Fruit fly (Drosophila melanogaster) whole organism, embryonic: Measurements from ENCODE around the gene CG42876.

Experiments
- Abd-B ChIP-seq: fragments of 200-800 bp; sonication (Bioruptor generic); optimal IDR thresholded peaks from 2 replicates; lab custom pipeline; 2018; ENCODE audit warnings: missing biosample characterization, mild to moderate bottlenecking, missing genetic modification characterization, moderate library complexity
- B-H2 ChIP-seq: fragments of 200-800 bp; sonication (Bioruptor generic); optimal IDR thresholded peaks from 2 replicates; lab custom pipeline; 2018; ENCODE audit warnings: missing biosample characterization, mild to moderate bottlenecking, missing genetic modification characterization
- CG10959 ChIP-seq: fragments of 200-800 bp; sonication (Bioruptor generic); IDR thresholded peaks from 2 replicates; pipeline ENCODE4 v1.3.6; 2022; ENCODE audit warnings: missing biosample characterization, missing genetic modification characterization
- CG11723 ChIP-seq: fragments of 200-800 bp; sonication (Bioruptor generic); optimal IDR thresholded peaks from 2 replicates; lab custom pipeline; 2017; ENCODE audit warnings: missing biosample characterization, mild to moderate bottlenecking, missing genetic modification characterization
- CG15073 ChIP-seq: fragments of 200-800 bp; sonication (Bioruptor generic); optimal IDR thresholded peaks from 2 replicates; lab custom pipeline; 2016; ENCODE audit warnings: missing biosample characterization, missing genetic modification characterization
- CG17361 ChIP-seq: fragments of 200-800 bp; sonication (Bioruptor generic); IDR thresholded peaks from 3 replicates; pipeline ENCODE4 v1.3.6; 2022; ENCODE audit warnings: missing biosample characterization, missing genetic modification characterization
- CG17802 ChIP-seq: fragments of 200-800 bp; sonication (Bioruptor generic); optimal IDR thresholded peaks from 2 replicates; lab custom pipeline; 2018; ENCODE audit warnings: missing biosample characterization, mild to moderate bottlenecking, missing genetic modification characterization, moderate library complexity
- CG1792 ChIP-seq: fragments of 200-800 bp; sonication (Bioruptor generic); optimal IDR thresholded peaks from 2 replicates; lab custom pipeline; 2016; ENCODE audit warnings: missing biosample characterization, missing genetic modification characterization
- CG1832 ChIP-seq: fragments of 200-800 bp; sonication (Bioruptor generic); optimal IDR thresholded peaks from 2 replicates; lab custom pipeline; 2017; ENCODE audit warnings: missing biosample characterization, mild to moderate bottlenecking, missing genetic modification characterization, inconsistent platforms
- CG18476 ChIP-seq: fragments of 200-800 bp; sonication (Bioruptor generic); optimal IDR thresholded peaks from 2 replicates; lab custom pipeline; 2016; ENCODE audit warnings: missing biosample characterization, mild to moderate bottlenecking, missing genetic modification characterization
- CG18619 ChIP-seq: fragments of 200-800 bp; sonication (Bioruptor generic); optimal IDR thresholded peaks from 3 replicates; lab custom pipeline; 2017; ENCODE audit warnings: missing biosample characterization, mild to moderate bottlenecking, missing genetic modification characterization
- CG2116 ChIP-seq: fragments of 200-800 bp; sonication (Bioruptor generic); optimal IDR thresholded peaks from 3 replicates; lab custom pipeline; 2018; ENCODE audit warnings: missing biosample characterization, mild to moderate bottlenecking, missing genetic modification characterization
- CG4282 ChIP-seq: fragments of 200-800 bp; sonication (Bioruptor generic); optimal IDR thresholded peaks from 2 replicates; lab custom pipeline; 2016; ENCODE audit warnings: missing biosample characterization, missing genetic modification characterization
- CG4328 ChIP-seq: fragments of 200-800 bp; sonication (Bioruptor generic); optimal IDR thresholded peaks from 3 replicates; lab custom pipeline; 2017; ENCODE audit warnings: missing biosample characterization, missing genetic modification reagents, missing genetic modification characterization
- CG6175 ChIP-seq: fragments of 200-800 bp; sonication (Bioruptor generic); IDR thresholded peaks from 3 replicates; pipeline ENCODE4 v1.3.6; 2022; ENCODE audit warnings: missing biosample characterization, missing genetic modification characterization
- CG6813 ChIP-seq: fragments of 200-800 bp; sonication (Bioruptor generic); optimal IDR thresholded peaks from 2 replicates; lab custom pipeline; 2017; ENCODE audit warnings: missing biosample characterization, missing genetic modification characterization, mild to moderate bottlenecking, moderate library complexity, missing genetic modification reagents
- CG7987 ChIP-seq: fragments of 200-800 bp; sonication (Bioruptor generic); optimal IDR thresholded peaks from 2 replicates; lab custom pipeline; 2018; ENCODE audit warnings: missing biosample characterization, mild to moderate bottlenecking, missing genetic modification characterization, moderate library complexity
- CG8765 ChIP-seq: fragments of 200-800 bp; sonication (Bioruptor generic); IDR thresholded peaks from 2 replicates; pipeline ENCODE4 v1.3.6; 2022; ENCODE audit warnings: missing biosample characterization, missing genetic modification characterization
- CG9797 ChIP-seq: fragments of 200-800 bp; sonication (Bioruptor generic); optimal IDR thresholded peaks from 3 replicates; lab custom pipeline; 2018; ENCODE audit warnings: missing biosample characterization, mild to moderate bottlenecking, missing genetic modification characterization
- CG9932 ChIP-seq: fragments of 200-800 bp; sonication (Bioruptor generic); IDR thresholded peaks from 2 replicates; pipeline ENCODE4 v1.3.6; 2022; ENCODE audit warnings: missing biosample characterization, missing genetic modification characterization
- Dref ChIP-seq: fragments of 200-800 bp; sonication (Bioruptor generic); IDR thresholded peaks from 2 replicates; pipeline ENCODE4 v1.3.6; 2022; ENCODE audit warnings: missing biosample characterization, missing genetic modification characterization
- Ets97D ChIP-seq: fragments of 200-800 bp; sonication (Bioruptor generic); optimal IDR thresholded peaks from 3 replicates; lab custom pipeline; 2016; ENCODE audit warnings: missing biosample characterization, missing genetic modification characterization
- Hey ChIP-seq: fragments of 200-800 bp; sonication (Bioruptor generic); optimal IDR thresholded peaks from 3 replicates; lab custom pipeline; 2018; ENCODE audit warnings: missing biosample characterization, mild to moderate bottlenecking, missing genetic modification characterization
- HmgD ChIP-seq: fragments of 200-800 bp; sonication (Bioruptor generic); optimal IDR thresholded peaks from 3 replicates; lab custom pipeline; 2016; ENCODE audit warnings: missing biosample characterization, missing genetic modification characterization
- Hmx ChIP-seq: fragments of 200-800 bp; sonication (Bioruptor generic); optimal IDR thresholded peaks from 2 replicates; lab custom pipeline; 2016; ENCODE audit warnings: missing biosample characterization, missing genetic modification characterization
- Myb ChIP-seq: fragments of 200-800 bp; sonication (Bioruptor generic); optimal IDR thresholded peaks from 2 replicates; lab custom pipeline; 2016; ENCODE audit warnings: missing biosample characterization, missing genetic modification characterization
- Ravus ChIP-seq: fragments of 200-800 bp; sonication (Bioruptor generic); IDR thresholded peaks from 2 replicates; pipeline ENCODE4 v1.3.6; 2022; ENCODE audit warnings: missing biosample characterization, missing genetic modification characterization
- TFAM ChIP-seq: fragments of 200-800 bp; sonication (Bioruptor generic); optimal IDR thresholded peaks from 2 replicates; lab custom pipeline; 2017; ENCODE audit warnings: missing biosample characterization, missing genetic modification characterization, inconsistent platforms
- Trl ChIP-seq, 3 experiments: fragments of >200 bp in 2 of 3; fragments of 200-800 bp in 1 of 3; sonication (Bioruptor generic) in 1 of 3; optimal IDR thresholded peaks; 2 replicates in 1 of 3; 3 replicates in 2 of 3; lab custom pipeline; 2016 to 2017; ENCODE audit warnings: missing biosample characterization in 1 of 3, missing genetic modification characterization in 1 of 3
- Xbp1 ChIP-seq: fragments of 200-800 bp; sonication (Bioruptor generic); optimal IDR thresholded peaks from 3 replicates; lab custom pipeline; 2016; ENCODE audit warnings: missing biosample characterization, mild to moderate bottlenecking, missing genetic modification characterization
- ab ChIP-seq: fragments of 200-800 bp; sonication (Bioruptor generic); optimal IDR thresholded peaks from 2 replicates; lab custom pipeline; 2016; ENCODE audit warnings: missing biosample characterization, missing genetic modification characterization
- abd-A ChIP-seq: fragments of 200-800 bp; sonication (Bioruptor generic); optimal IDR thresholded peaks from 3 replicates; lab custom pipeline; 2019; ENCODE audit warnings: missing biosample characterization, mild to moderate bottlenecking, missing genetic modification characterization, moderate library complexity
- ap ChIP-seq: fragments of 200-800 bp; sonication (Bioruptor generic); IDR thresholded peaks from 2 replicates; pipeline ENCODE4 v1.3.6; 2022; ENCODE audit warnings: missing biosample characterization, missing genetic modification characterization
- ato ChIP-seq: fragments of 200-800 bp; sonication (Bioruptor generic); IDR thresholded peaks from 2 replicates; pipeline ENCODE4 v1.3.6; 2022; ENCODE audit warnings: missing biosample characterization, missing genetic modification characterization; ENCODE audit not compliant: partially characterized antibody
- az2 ChIP-seq: fragments of 200-800 bp; sonication (Bioruptor generic); optimal IDR thresholded peaks from 3 replicates; lab custom pipeline; 2016; ENCODE audit warnings: missing biosample characterization, missing genetic modification characterization
- bsh ChIP-seq, 2 experiments: fragments of 200-800 bp; sonication (Bioruptor generic); optimal IDR thresholded peaks; 2 replicates each; lab custom pipeline; 2017 to 2018; ENCODE audit warnings: mild to moderate bottlenecking in 2 of 2, missing biosample characterization in 2 of 2, missing genetic modification characterization in 2 of 2, moderate library complexity in 1 of 2
- croc ChIP-seq: fragments of 200-800 bp; sonication (Bioruptor generic); conservative IDR thresholded peaks from 3 replicates; pipeline ENCODE4 v1.3.6; 2022; ENCODE audit warnings: missing biosample characterization, missing genetic modification characterization
- dmrt99B ChIP-seq: fragments of 200-800 bp; sonication (Bioruptor generic); optimal IDR thresholded peaks from 2 replicates; lab custom pipeline; 2018; ENCODE audit warnings: missing biosample characterization, mild to moderate bottlenecking, missing genetic modification characterization, moderate library complexity
- ems ChIP-seq: fragments of 200-800 bp; sonication (Bioruptor generic); optimal IDR thresholded peaks from 3 replicates; lab custom pipeline; 2016; ENCODE audit warnings: missing biosample characterization, missing genetic modification characterization
- grau ChIP-seq: fragments of 200-800 bp; optimal IDR thresholded peaks from 3 replicates; lab custom pipeline; 2019; ENCODE audit warnings: missing biosample characterization, mild to moderate bottlenecking, missing genetic modification characterization, moderate library complexity
- hth ChIP-seq: fragments of >200 bp; optimal IDR thresholded peaks from 2 replicates; lab custom pipeline; 2017; ENCODE audit warnings: inconsistent platforms
- ken ChIP-seq: fragments of 200-800 bp; sonication (Bioruptor generic); IDR thresholded peaks from 3 replicates; pipeline ENCODE4 v1.3.6; 2022; ENCODE audit warnings: missing biosample characterization, missing genetic modification characterization
- klu ChIP-seq: fragments of 200-800 bp; sonication (Bioruptor generic); IDR thresholded peaks from 2 replicates; pipeline ENCODE4 v1.3.6; 2022; ENCODE audit warnings: missing biosample characterization, missing genetic modification characterization
- maf-S ChIP-seq: fragments of 200-800 bp; sonication (Bioruptor generic); optimal IDR thresholded peaks from 2 replicates; lab custom pipeline; 2016; ENCODE audit warnings: missing biosample characterization, missing genetic modification characterization
- nom ChIP-seq: fragments of 200-800 bp; sonication (Bioruptor generic); optimal IDR thresholded peaks from 2 replicates; lab custom pipeline; 2017; ENCODE audit warnings: missing biosample characterization, missing genetic modification characterization, mild to moderate bottlenecking, moderate library complexity, missing genetic modification reagents
- odd ChIP-seq: fragments of 200-800 bp; sonication (Bioruptor generic); optimal IDR thresholded peaks from 2 replicates; lab custom pipeline; 2017; ENCODE audit warnings: missing biosample characterization, mild to moderate bottlenecking, missing genetic modification characterization
- pzg ChIP-seq: fragments of 200-800 bp; sonication (Bioruptor generic); optimal IDR thresholded peaks from 3 replicates; lab custom pipeline; 2018; ENCODE audit warnings: missing biosample characterization, mild to moderate bottlenecking, missing genetic modification characterization, moderate library complexity
- ranshi ChIP-seq: fragments of 200-800 bp; sonication (Bioruptor generic); IDR thresholded peaks from 2 replicates; pipeline ENCODE4 v1.3.6; 2022; ENCODE audit warnings: missing biosample characterization, missing genetic modification characterization
- slou ChIP-seq: fragments of 200-800 bp; sonication (Bioruptor generic); optimal IDR thresholded peaks from 3 replicates; lab custom pipeline; 2016; ENCODE audit warnings: missing biosample characterization, missing genetic modification characterization
- sr ChIP-seq: fragments of 200-800 bp; sonication (Bioruptor generic); IDR thresholded peaks from 3 replicates; pipeline ENCODE4 v1.3.6; 2022; ENCODE audit warnings: missing biosample characterization, missing genetic modification characterization
- z ChIP-seq: fragments of 200-800 bp; sonication (Bioruptor generic); IDR thresholded peaks from 3 replicates; pipeline ENCODE4 v1.3.6; 2022; ENCODE audit warnings: missing biosample characterization, missing genetic modification characterization

CG42876 gene

DNA sequence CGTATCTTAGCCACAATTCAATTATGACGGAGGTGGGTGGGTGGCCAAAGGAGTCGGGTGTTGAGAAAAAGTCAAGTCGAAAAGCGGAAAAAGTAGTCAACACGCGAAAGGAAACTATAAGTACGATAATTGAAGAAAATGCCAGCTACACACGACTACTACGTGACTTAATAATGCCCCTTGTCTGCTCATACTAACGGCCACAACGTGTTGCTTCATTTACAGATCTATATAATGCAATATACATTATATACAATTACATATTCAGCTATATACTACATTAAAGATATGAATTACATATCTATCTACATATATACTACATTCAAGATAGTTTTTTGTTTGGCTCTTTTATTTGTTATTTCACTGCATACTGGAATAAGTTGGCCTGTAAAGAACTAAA, 38.9 kb downstream of the CG42876 start, which contains the start of gene CG31826:
CG31826 (minus strand) TSS at position 101 of the 400 bp plus-strand sequence.
- TF ChIP-seq slou (GFP tag; lab: Kevin White, UChicago) (no peak), Ets97D (GFP tag; lab: Kevin White, UChicago) (no peak), Hey (tag; lab: Kevin White, UChicago) (no peak), CG11723 (GFP tag; lab: Kevin White, UChicago) (no peak), croc (GFP tag; lab: Robert Waterston, UW) (no peak), CG15073 (GFP tag; lab: Kevin White, UChicago) (no peak), az2 (GFP tag; lab: Kevin White, UChicago) (no peak), CG17802 (tag; lab: Kevin White, UChicago) (no peak), CG18476 (GFP tag; lab: Kevin White, UChicago) (no peak), abd-A (no peak), pzg (GFP tag; lab: Kevin White, UChicago) (no peak), CG7987 (no peak), grau (tag; lab: Kevin White, UChicago) (no peak)

- TF ChIP-seq CG4282 (no peak), ems (GFP tag; lab: Kevin White, UChicago) (no peak), Ravus (GFP tag; lab: Robert Waterston, UW) (no peak), ato (GFP tag; lab: Robert Waterston, UW) (peak; percentile 76), ranshi (no peak), CG2116 (GFP tag; lab: Kevin White, UChicago) (peak; percentile 39), Xbp1 (GFP tag; lab: Kevin White, UChicago) (no peak), TFAM (GFP tag; lab: Kevin White, UChicago) (no peak), CG1832 (GFP tag; lab: Kevin White, UChicago) (no peak), CG18619 (GFP tag; lab: Kevin White, UChicago) (no peak), CG10959 (no peak), odd (GFP tag; lab: Kevin White, UChicago) (no peak), z (GFP tag; lab: Robert Waterston, UW) (no peak), CG9932 (GFP tag; lab: Robert Waterston, UW) (no peak), CG6813 (no peak), sr (GFP tag; lab: Robert Waterston, UW) (no peak), CG4328 (GFP tag; lab: Kevin White, UChicago) (no peak), maf-S (no peak), ab (no peak), dmrt99B (tag; lab: Kevin White, UChicago) (no peak), CG17361 (GFP tag; lab: Robert Waterston, UW) (no peak), HmgD (GFP tag; lab: Kevin White, UChicago) (no peak), Abd-B (GFP tag; lab: Kevin White, UChicago) (no peak), Trl (optimal IDR thresholded peaks at IDR 0.05; lab: Kevin White, UChicago) (no peak), Trl (GFP tag; optimal IDR thresholded peaks at IDR 0.05; lab: Kevin White, UChicago) (no peak), B-H2 (no peak), ken (no peak), ap (GFP tag; lab: Robert Waterston, UW) (no peak), CG6175 (GFP tag; lab: Robert Waterston, UW) (no peak), klu (GFP tag; lab: Robert Waterston, UW) (no peak), bsh (GFP tag; optimal IDR thresholded peaks at IDR 0.05; lab: Kevin White, UChicago) (no peak), CG8765 (no peak), CG9797 (GFP tag; lab: Kevin White, UChicago) (peak; percentile 0), Myb (GFP tag; lab: Kevin White, UChicago) (peak; percentile 94), Hmx (GFP tag; lab: Kevin White, UChicago) (no peak), nom (GFP tag; lab: Kevin White, UChicago) (no peak), CG1792 (GFP tag; lab: Kevin White, UChicago) (no peak), Dref (GFP tag; lab: Robert Waterston, UW) (peak; percentile 90), hth (no peak)
These were observed 41.0 kb downstream of the CG42876 start, which contains the start of gene Ku80 for dm6 chr2L:15770978-15771377. Gene Ku80, minus strand, starts transcription at chr2L:15771159.
